Worm (Caenorhabditis elegans): Measurements from ENCODE around the gene npp-25.

- TF ChIP-seq him-1 (tag; optimal IDR thresholded peaks at IDR 0.05) (no peak), W03F9.2 (tag; optimal IDR thresholded peaks at IDR 0.05) (no peak), dao-5 (tag; optimal IDR thresholded peaks at IDR 0.05) (no peak)
Observed at ce11 chrIII:12904052-12904451, 21.7 kb downstream of the npp-25 start.
